Worm (Caenorhabditis elegans): Measurements from ENCODE around the gene best-14.

DNA sequence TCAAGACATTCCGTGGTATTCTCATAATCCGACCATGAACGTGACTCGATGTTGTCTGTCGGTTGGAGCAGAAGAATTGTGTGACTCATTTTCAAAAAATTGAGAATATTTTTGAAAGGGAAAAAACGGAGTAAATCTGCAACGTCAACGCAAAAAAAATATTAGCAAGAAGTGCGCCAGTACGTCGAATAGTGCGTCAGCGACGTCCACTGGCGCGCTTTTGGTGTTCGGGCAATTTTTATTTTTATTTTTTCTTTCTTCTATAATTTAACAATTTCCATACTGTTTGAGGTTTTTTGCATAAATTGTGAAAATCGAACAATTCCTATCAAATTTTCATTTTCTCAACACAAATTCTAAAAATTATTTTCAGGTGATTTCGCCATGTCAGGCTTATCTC lies 21.2 kb downstream of the best-14 start, which contains the start of the genes erh-1 and lpd-9:
- TF ChIP-seq mdl-1 (tag; optimal IDR thresholded peaks at IDR 0.05) (no peak), lsy-2 (tag; optimal IDR thresholded peaks at IDR 0.05) (peak; percentile 81 to 86), ceh-82 (tag; optimal IDR thresholded peaks at IDR 0.05) (no peak), ZK546.5 (tag; optimal IDR thresholded peaks at IDR 0.05) (no peak), gmeb-1 (tag; optimal IDR thresholded peaks at IDR 0.05) (peak; percentile 85), nhr-237 (tag; optimal IDR thresholded peaks at IDR 0.05) (no peak), nhr-129 (tag; optimal IDR thresholded peaks at IDR 0.05) (peak; percentile 51), alr-1 (tag; optimal IDR thresholded peaks at IDR 0.05) (no peak)
